Fruit fly (Drosophila melanogaster): ENCODE measurements around the gene Ca-beta.

DNA sequence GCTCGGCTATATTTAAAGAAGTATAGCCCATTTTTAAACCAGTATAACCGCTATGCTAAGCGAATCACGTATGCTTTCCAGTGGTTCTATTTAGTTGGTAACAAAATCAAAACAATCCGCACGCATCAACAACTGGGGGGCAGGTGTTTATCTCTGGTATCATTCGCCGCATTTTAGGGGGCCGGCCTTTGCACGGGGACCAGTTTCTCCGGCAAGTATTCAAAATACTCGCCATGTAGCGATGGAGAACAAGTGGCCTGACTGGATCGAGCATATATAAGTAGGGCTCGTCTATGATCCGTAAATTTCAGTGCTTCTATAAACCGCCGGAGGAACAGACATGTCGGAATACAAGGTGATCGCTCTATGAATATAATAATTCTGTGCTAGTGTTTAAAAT lies 67.3 kb downstream of the Ca-beta start, which contains the start of gene hgo:
- no peak for TF ChIP-seq CG8301 (tag; optimal IDR thresholded peaks at IDR 0.05)
- no peak for TF ChIP-seq CG34367 (tag; optimal IDR thresholded peaks at IDR 0.05)
- TF ChIP-seq Snoo (tag; optimal IDR thresholded peaks at IDR 0.05), result no peak
- TF ChIP-seq CG4496 (GFP tag; IDR thresholded peaks at IDR 0.05), result no peak
- TF ChIP-seq CG32121 (GFP tag; IDR thresholded peaks at IDR 0.05), result no peak
- no peak for TF ChIP-seq EcR (GFP tag; optimal IDR thresholded peaks at IDR 0.05)
- TF ChIP-seq CG17806 (tag; optimal IDR thresholded peaks at IDR 0.05), result no peak
- no peak for TF ChIP-seq D1 (tag; optimal IDR thresholded peaks at IDR 0.05)
- TF ChIP-seq Ets98B (GFP tag; IDR thresholded peaks at IDR 0.05), result no peak
- no peak for TF ChIP-seq fd96Ca (GFP tag; IDR thresholded peaks at IDR 0.05)
- no peak for TF ChIP-seq CG10348 (GFP tag; IDR thresholded peaks at IDR 0.05)
- TF ChIP-seq rn (GFP tag; IDR thresholded peaks at IDR 0.05), result no peak
